Fruit fly (Drosophila melanogaster) whole organism, wandering third instar larva: ENCODE measurements around the gene pav.

Experiments used
- Abd-B ChIP-seq: fragments of >200 bp; optimal IDR thresholded peaks from 2 replicates; lab custom pipeline; 2017; ENCODE audit warnings: missing biosample characterization, missing genetic modification characterization
- CG32264 ChIP-seq: fragments of 200-800 bp; sonication (Bioruptor generic); optimal IDR thresholded peaks from 2 replicates; lab custom pipeline; 2016; ENCODE audit warnings: missing biosample characterization, missing genetic modification characterization
- CG9705 ChIP-seq: fragments of 200-800 bp; sonication (Bioruptor generic); optimal IDR thresholded peaks from 2 replicates; lab custom pipeline; 2018; ENCODE audit warnings: missing biosample characterization, mild to moderate bottlenecking, missing genetic modification characterization
- CrebA ChIP-seq: fragments of 200-800 bp; sonication (Bioruptor generic); optimal IDR thresholded peaks from 2 replicates; lab custom pipeline; 2016; ENCODE audit warnings: missing biosample characterization, mild to moderate bottlenecking, missing genetic modification characterization, borderline replicate concordance
- Dfd ChIP-seq: fragments of >200 bp; optimal IDR thresholded peaks from 2 replicates; lab custom pipeline; 2017; ENCODE audit warnings: missing biosample characterization, missing genetic modification characterization
- Dif ChIP-seq: fragments of 200-275, 200-300 bp; sonication (Bioruptor generic); optimal IDR thresholded peaks from 2 replicates; lab custom pipeline; 2018; ENCODE audit warnings: missing biosample characterization, missing genetic modification characterization; ENCODE audit not compliant: partially characterized antibody
- GATAd ChIP-seq: sonication (Bioruptor generic); optimal IDR thresholded peaks from 2 replicates; lab custom pipeline; 2016; ENCODE audit warnings: missing biosample characterization, missing genetic modification characterization
- HLH106 ChIP-seq: fragments of 200-800 bp; optimal IDR thresholded peaks from 3 replicates; lab custom pipeline; 2019; ENCODE audit warnings: missing biosample characterization, mild to moderate bottlenecking, missing genetic modification characterization, moderate library complexity
- Hnf4 ChIP-seq: fragments of 200-800 bp; sonication (Bioruptor generic); optimal IDR thresholded peaks from 2 replicates; lab custom pipeline; 2016; ENCODE audit warnings: missing biosample characterization, mild to moderate bottlenecking, missing genetic modification characterization
- Hr78 ChIP-seq: fragments of >200 bp; optimal IDR thresholded peaks from 2 replicates; lab custom pipeline; 2017; ENCODE audit warnings: missing biosample characterization, missing genetic modification characterization
- Hr83 ChIP-seq: fragments of 200-300 bp; sonication (Bioruptor generic); optimal IDR thresholded peaks from 2 replicates; lab custom pipeline; 2016; ENCODE audit warnings: missing biosample characterization, mild to moderate bottlenecking, missing genetic modification characterization, moderate library complexity; ENCODE audit not compliant: poor library complexity, severe bottlenecking
- Jra ChIP-seq: sonication (Bioruptor generic); optimal IDR thresholded peaks from 2 replicates; lab custom pipeline; 2016; ENCODE audit warnings: missing biosample characterization, missing genetic modification characterization
- Mio ChIP-seq: sonication (Bioruptor generic); optimal IDR thresholded peaks from 2 replicates; lab custom pipeline; 2016; ENCODE audit warnings: missing biosample characterization, missing genetic modification characterization
- Myc ChIP-seq: fragments of >200 bp; optimal IDR thresholded peaks from 2 replicates; lab custom pipeline; 2017
- N ChIP-seq: fragments of >200 bp; optimal IDR thresholded peaks from 2 replicates; lab custom pipeline; 2018; ENCODE audit warnings: missing biosample characterization, missing external identifiers, missing genetic modification characterization
- OdsH ChIP-seq: fragments of 200-800 bp; sonication (Bioruptor generic); optimal IDR thresholded peaks from 2 replicates; lab custom pipeline; 2016; ENCODE audit warnings: missing biosample characterization, mild to moderate bottlenecking, missing genetic modification characterization
- Rel ChIP-seq, 2 experiments: fragments of 200-800 bp; sonication (Bioruptor generic) in 1 of 2; optimal IDR thresholded peaks; 2 replicates in 1 of 2; 3 replicates in 1 of 2; lab custom pipeline; 2016 to 2019; ENCODE audit warnings: mild to moderate bottlenecking in 2 of 2, missing biosample characterization in 2 of 2, missing genetic modification characterization in 2 of 2, moderate library complexity in 1 of 2
- Sp1 ChIP-seq: fragments of 200-800 bp; sonication (Bioruptor generic); optimal IDR thresholded peaks from 3 replicates; lab custom pipeline; 2019; ENCODE audit warnings: missing biosample characterization, mild to moderate bottlenecking, missing genetic modification characterization, moderate library complexity
- Vsx2 ChIP-seq: fragments of 200-300, 225-300 bp; sonication (Bioruptor generic); optimal IDR thresholded peaks from 2 replicates; lab custom pipeline; 2018; ENCODE audit warnings: missing biosample characterization, missing genetic modification characterization; ENCODE audit not compliant: partially characterized antibody
- br ChIP-seq: fragments of 200-800 bp; sonication (Bioruptor generic); optimal IDR thresholded peaks from 2 replicates; lab custom pipeline; 2016; ENCODE audit warnings: missing biosample characterization, missing genetic modification characterization
- brk ChIP-seq: fragments of 200-800 bp; sonication (Bioruptor generic); optimal IDR thresholded peaks from 2 replicates; lab custom pipeline; 2016; ENCODE audit warnings: missing biosample characterization, mild to moderate bottlenecking, missing genetic modification characterization
- dl ChIP-seq, 2 experiments: fragments of 175-275, 200-275 bp in 1 of 2; fragments of 200-275 bp in 1 of 2; sonication (Bioruptor generic); optimal IDR thresholded peaks; lab custom pipeline; 2018; ENCODE audit warnings: mild to moderate bottlenecking in 2 of 2, missing biosample characterization in 2 of 2, missing genetic modification characterization in 2 of 2, moderate library complexity in 2 of 2; ENCODE audit not compliant: partially characterized antibody in 2 of 2, insufficient read depth in 1 of 2
- dmrt93B ChIP-seq: fragments of 200-800 bp; sonication (Bioruptor generic); optimal IDR thresholded peaks from 2 replicates; lab custom pipeline; 2018; ENCODE audit warnings: missing biosample characterization, mild to moderate bottlenecking, missing genetic modification characterization
- dsf ChIP-seq: sonication (Bioruptor generic); optimal IDR thresholded peaks from 2 replicates; lab custom pipeline; 2016; ENCODE audit warnings: missing biosample characterization, missing genetic modification characterization, borderline replicate concordance
- ey ChIP-seq: fragments of 200-800 bp; sonication (Bioruptor generic); optimal IDR thresholded peaks from 2 replicates; lab custom pipeline; 2016; ENCODE audit warnings: missing biosample characterization, missing genetic modification characterization
- foxo ChIP-seq, 2 experiments: fragments of 200-800 bp; sonication (Bioruptor generic); optimal IDR thresholded peaks; 2 replicates in 1 of 2; 3 replicates in 1 of 2; lab custom pipeline; 2016 to 2017; ENCODE audit warnings: missing biosample characterization in 2 of 2, missing genetic modification characterization in 2 of 2
- fru ChIP-seq: fragments of 200-800 bp; sonication (Bioruptor generic); optimal IDR thresholded peaks from 3 replicates; lab custom pipeline; 2016; ENCODE audit warnings: missing biosample characterization, mild to moderate bottlenecking, missing genetic modification characterization
- h ChIP-seq: fragments of 200-800 bp; sonication (Bioruptor generic); optimal IDR thresholded peaks from 3 replicates; lab custom pipeline; 2016; ENCODE audit warnings: missing biosample characterization, mild to moderate bottlenecking, missing genetic modification characterization
- jim ChIP-seq: fragments of 175-275, 200-325 bp; sonication (Bioruptor generic); optimal IDR thresholded peaks from 2 replicates; lab custom pipeline; 2016; ENCODE audit warnings: missing biosample characterization, mild to moderate bottlenecking, missing genetic modification characterization
- lola ChIP-seq: fragments of >200 bp; optimal IDR thresholded peaks from 2 replicates; lab custom pipeline; 2017; ENCODE audit warnings: missing biosample characterization, missing genetic modification characterization
- pan ChIP-seq: fragments of >200 bp; optimal IDR thresholded peaks from 2 replicates; lab custom pipeline; 2017
- psq ChIP-seq: fragments of 200-800 bp; sonication (Bioruptor generic); optimal IDR thresholded peaks from 3 replicates; lab custom pipeline; 2017; ENCODE audit warnings: missing biosample characterization, mild to moderate bottlenecking, missing genetic modification characterization, moderate library complexity
- rgr ChIP-seq: fragments of 200-800 bp; sonication (Bioruptor generic); optimal IDR thresholded peaks from 3 replicates; lab custom pipeline; 2016; ENCODE audit warnings: missing biosample characterization, mild to moderate bottlenecking, missing genetic modification characterization
- sage ChIP-seq: fragments of 200-800 bp; sonication (Bioruptor generic); optimal IDR thresholded peaks from 2 replicates; lab custom pipeline; 2016; ENCODE audit warnings: missing biosample characterization, mild to moderate bottlenecking, missing genetic modification characterization
- sv ChIP-seq: fragments of 200-800 bp; sonication (Bioruptor generic); optimal IDR thresholded peaks from 3 replicates; lab custom pipeline; 2016; ENCODE audit warnings: missing biosample characterization, missing genetic modification characterization
- tai ChIP-seq: sonication (Bioruptor generic); optimal IDR thresholded peaks from 2 replicates; lab custom pipeline; 2016; ENCODE audit warnings: missing biosample characterization, missing genetic modification characterization
- usp ChIP-seq: fragments of >200 bp; optimal IDR thresholded peaks from 2 replicates; lab custom pipeline; 2017; ENCODE audit warnings: missing biosample characterization, missing genetic modification characterization
- woc ChIP-seq: sonication (Bioruptor generic); optimal IDR thresholded peaks from 2 replicates; lab custom pipeline; 2016; ENCODE audit warnings: missing biosample characterization, mild to moderate bottlenecking, missing genetic modification characterization

The pav gene

DNA sequence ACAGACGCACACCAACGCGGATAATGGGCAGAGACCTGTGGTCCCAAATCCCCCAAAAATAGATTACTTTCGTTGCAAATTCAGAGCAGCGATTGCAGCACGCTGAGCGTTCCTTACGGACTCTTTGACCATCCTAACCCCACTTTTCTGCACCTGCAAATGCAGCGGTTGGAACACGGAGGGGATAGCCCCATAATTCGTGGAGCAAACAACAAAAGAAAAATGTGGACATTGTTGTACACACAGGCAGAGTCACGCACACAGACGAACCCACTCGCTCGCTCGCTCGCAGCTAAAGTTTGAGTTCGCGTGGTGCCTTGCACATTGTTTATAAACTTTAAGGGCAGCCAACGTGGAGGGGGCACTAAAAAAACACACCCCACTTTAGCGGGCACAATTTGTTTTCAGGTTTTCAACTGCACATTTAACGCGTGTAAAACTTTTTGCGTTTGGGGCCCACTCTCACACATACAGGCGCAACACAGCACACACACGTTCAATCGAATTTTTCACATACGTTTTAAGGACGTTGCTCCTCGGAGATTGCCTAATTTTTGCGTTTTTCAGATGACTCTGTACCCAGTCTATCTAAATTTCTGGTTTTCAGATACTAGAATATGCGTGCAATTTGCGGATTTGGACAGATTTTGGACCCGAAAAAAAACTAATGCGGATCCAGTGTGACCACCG lies 11.2 kb downstream of the pav start:
- TF ChIP-seq N (peak; percentile 14), GATAd (GFP tag; lab: Kevin White, UChicago) (no peak), Rel (GFP tag; optimal IDR thresholded peaks at IDR 0.05; lab: Kevin White, UChicago) (no peak), Rel (tag; optimal IDR thresholded peaks at IDR 0.05; lab: Kevin White, UChicago) (peak; percentile 97)

DNA sequence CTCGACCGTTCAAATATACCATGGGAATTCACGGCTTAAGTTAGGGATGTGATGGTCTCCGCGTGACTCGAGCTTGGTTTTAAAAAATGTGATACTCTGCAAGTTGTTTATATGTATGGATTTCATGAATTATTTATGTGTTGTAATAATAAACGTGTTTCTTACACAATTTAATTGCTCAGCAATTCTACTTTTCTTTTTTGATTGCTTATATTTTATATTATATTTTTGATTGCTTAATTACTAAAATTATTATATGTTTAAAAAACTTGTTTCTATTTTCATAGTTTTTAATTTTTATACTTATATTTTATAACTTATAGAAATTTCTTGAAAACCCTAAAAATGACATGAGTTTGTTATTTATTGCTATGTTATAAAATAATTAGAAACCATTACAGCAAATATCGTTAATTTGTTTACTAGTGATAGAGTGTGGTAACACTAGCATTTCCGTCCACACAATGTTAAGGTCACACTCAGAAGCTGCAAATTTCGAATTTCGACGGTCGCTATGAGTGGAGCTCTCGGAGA lies 11.8 kb downstream of the pav start, which contains the start of the genes ago and CG1265:
TSS of gene ago (minus strand) at position 6 of the 534 bp plus-strand sequence.
TSS of gene CG1265 (plus strand) at position 476 of the 534 bp plus-strand sequence.
- TF ChIP-seq psq: peak; percentile 9
- no peak for TF ChIP-seq CG32264 (GFP tag; lab: Kevin White, UChicago)
- no peak for TF ChIP-seq dsf
- no peak for TF ChIP-seq Dif (GFP tag; lab: Kevin White, UChicago)
- TF ChIP-seq sv (GFP tag; lab: Kevin White, UChicago): peak; percentile 15
- no peak for TF ChIP-seq usp (GFP tag; lab: Kevin White, UChicago)
- peak; percentile 22 for TF ChIP-seq woc (GFP tag; lab: Kevin White, UChicago)
- TF ChIP-seq CrebA (GFP tag; lab: Kevin White, UChicago): no peak
- TF ChIP-seq Rel (GFP tag; optimal IDR thresholded peaks at IDR 0.05; lab: Kevin White, UChicago): no peak
- no peak for TF ChIP-seq Rel (tag; optimal IDR thresholded peaks at IDR 0.05; lab: Kevin White, UChicago)
- TF ChIP-seq dmrt93B (GFP tag; lab: Kevin White, UChicago): peak; percentile 51
- no peak for TF ChIP-seq tai (GFP tag; lab: Kevin White, UChicago)
- TF ChIP-seq HLH106 (tag; lab: Kevin White, UChicago): peak; percentile 62
- TF ChIP-seq h (GFP tag; lab: Kevin White, UChicago): peak; percentile 29
- no peak for TF ChIP-seq pan (lab: Kevin White, UChicago)
- TF ChIP-seq ey (GFP tag; lab: Kevin White, UChicago): no peak
- TF ChIP-seq dl (GFP tag; optimal IDR thresholded peaks at IDR 0.05; lab: Kevin White, UChicago; ENCODE audit: insufficient read depth in 1 of 2, partially characterized antibody in 2 of 2): no peak
- TF ChIP-seq Sp1 (GFP tag; lab: Kevin White, UChicago): peak; percentile 60
- peak in 1 of 2 experiments; percentile 36 for TF ChIP-seq foxo (GFP tag; optimal IDR thresholded peaks at IDR 0.05; lab: Kevin White, UChicago)
- TF ChIP-seq Hr83: peak; percentile 2
- TF ChIP-seq Dfd (GFP tag; lab: Kevin White, UChicago): no peak
- TF ChIP-seq br (GFP tag; lab: Kevin White, UChicago): no peak
- no peak for TF ChIP-seq brk
- TF ChIP-seq Hr78 (GFP tag; lab: Kevin White, UChicago): no peak
- TF ChIP-seq lola (GFP tag; lab: Kevin White, UChicago): no peak
- peak; percentile 15 for TF ChIP-seq rgr (GFP tag; lab: Kevin White, UChicago)
- TF ChIP-seq sage (GFP tag; lab: Kevin White, UChicago): no peak
- no peak for TF ChIP-seq GATAd (GFP tag; lab: Kevin White, UChicago)
- TF ChIP-seq N: no peak
- TF ChIP-seq jim (GFP tag; lab: Kevin White, UChicago): no peak
- no peak for TF ChIP-seq Jra
- TF ChIP-seq fru (GFP tag; lab: Kevin White, UChicago): no peak
- peak; percentile 12 for TF ChIP-seq Hnf4 (GFP tag; lab: Kevin White, UChicago)
- no peak for TF ChIP-seq Mio
- TF ChIP-seq OdsH (GFP tag; lab: Kevin White, UChicago): peak; percentile 29
- no peak for TF ChIP-seq Abd-B (GFP tag; lab: Kevin White, UChicago)
- TF ChIP-seq Myc: peak; percentile 1
- TF ChIP-seq Vsx2 (GFP tag; lab: Kevin White, UChicago): no peak
- peak; percentile 32 for TF ChIP-seq CG9705 (GFP tag; lab: Kevin White, UChicago)
